Worm (Caenorhabditis elegans): ENCODE results near the gene tba-4.

DNA sequence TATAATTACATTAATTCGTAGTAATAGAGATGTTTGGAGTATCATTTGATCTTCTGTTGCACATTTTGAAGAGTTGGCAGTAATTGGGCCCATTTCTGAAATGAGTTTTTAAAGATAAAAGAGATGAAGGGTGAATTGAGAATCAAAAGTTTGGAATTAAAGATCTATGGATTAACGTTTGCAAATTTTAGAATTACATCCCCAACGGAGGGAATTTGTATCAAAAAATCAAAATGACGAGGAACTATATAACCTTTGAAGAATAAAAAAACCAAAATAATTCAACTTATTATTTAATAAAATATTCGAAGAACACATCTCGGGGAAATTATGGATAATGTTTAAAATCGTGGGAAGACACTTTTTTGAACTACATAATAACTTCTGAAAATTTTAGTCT, 23.5 kb upstream of the tba-4 start, which contains the start of gene sra-10:
- TF ChIP-seq ces-1 (GFP tag; optimal IDR thresholded peaks at IDR 0.05) (no peak), cnd-1 (tag; optimal IDR thresholded peaks at IDR 0.05) (no peak), nhr-2 (tag; optimal IDR thresholded peaks at IDR 0.05) (no peak), lin-13 (tag; optimal IDR thresholded peaks at IDR 0.05) (no peak), blmp-1 (tag; optimal IDR thresholded peaks at IDR 0.05) (no peak), unc-62 (GFP tag; optimal IDR thresholded peaks at IDR 0.05) (no peak), nhr-12 (tag; optimal IDR thresholded peaks at IDR 0.05) (no peak), ceh-83 (GFP tag; optimal IDR thresholded peaks at IDR 0.05) (no peak), lsy-2 (tag; optimal IDR thresholded peaks at IDR 0.05) (no peak), nhr-28 (tag; optimal IDR thresholded peaks at IDR 0.05) (no peak), snpc-4 (tag; optimal IDR thresholded peaks at IDR 0.05) (no peak)
